Worm (Caenorhabditis elegans): ENCODE results near the gene C35D10.3.

DNA sequence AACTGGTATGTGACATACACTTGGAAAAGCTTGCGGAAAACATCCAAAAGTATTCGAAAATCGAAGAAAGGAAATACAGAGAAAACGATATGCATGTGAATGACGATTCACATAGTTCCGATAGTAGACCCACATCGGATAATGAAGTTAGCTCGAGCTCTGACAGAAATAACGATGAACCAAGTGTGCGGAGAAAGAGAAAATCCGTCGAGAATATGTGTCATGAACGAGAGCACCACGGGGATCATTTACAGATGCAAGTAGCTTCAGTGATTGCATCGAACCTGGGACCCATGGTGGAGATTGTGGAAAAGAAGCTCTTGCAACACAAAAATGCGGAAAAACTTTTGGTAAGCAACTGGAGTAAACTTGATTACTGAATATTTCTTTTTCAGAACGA, 11.7 kb upstream of the C35D10.3 start:
- TF ChIP-seq flt-1 (GFP tag; IDR thresholded peaks at IDR 0.05), result no peak
- TF ChIP-seq ceh-13 (GFP tag; optimal IDR thresholded peaks at IDR 0.05), result no peak
- TF ChIP-seq ama-1 (optimal IDR thresholded peaks at IDR 0.05), result no peak
- no peak for TF ChIP-seq tbx-11 (GFP tag; IDR thresholded peaks at IDR 0.05)
- TF ChIP-seq B0310.2 (tag; optimal IDR thresholded peaks at IDR 0.05), result no peak
- no peak for TF ChIP-seq pes-1 (GFP tag; IDR thresholded peaks at IDR 0.05)
- no peak for TF ChIP-seq ceh-36 (tag; optimal IDR thresholded peaks at IDR 0.05)
- no peak for TF ChIP-seq hnd-1 (tag; optimal IDR thresholded peaks at IDR 0.05)
- no peak for TF ChIP-seq sea-1 (GFP tag; conservative IDR thresholded peaks at IDR 0.05)
- TF ChIP-seq tra-4 (tag; optimal IDR thresholded peaks at IDR 0.05), result no peak
- TF ChIP-seq aly-1 (tag; optimal IDR thresholded peaks at IDR 0.05), result no peak
- no peak for TF ChIP-seq scrt-1 (GFP tag; IDR thresholded peaks at IDR 0.05)

Measured in whole organism, early embryonic.